Fruit fly (Drosophila melanogaster): Measurements from ENCODE around the gene CG13856.

The CG13856 gene

dm6 chr3R:22397068-22397700 lies 5.3 kb upstream of the CG13856 start:
- TF ChIP-seq hb (GFP tag; IDR thresholded peaks at IDR 0.05; ENCODE audit: partially characterized antibody) (peak; percentile 84), nmo (GFP tag; optimal IDR thresholded peaks at IDR 0.05) (peak; percentile 22), Atf3 (GFP tag; optimal IDR thresholded peaks at IDR 0.05) (no peak), lbe (GFP tag; optimal IDR thresholded peaks at IDR 0.05) (no peak), Dfd (GFP tag; optimal IDR thresholded peaks at IDR 0.05) (peak in 1 of 2 experiments; percentile 93), CG7556 (GFP tag; optimal IDR thresholded peaks at IDR 0.05) (no peak), mam (GFP tag; optimal IDR thresholded peaks at IDR 0.05) (no peak), HmgD (GFP tag; optimal IDR thresholded peaks at IDR 0.05) (no peak), pan (optimal IDR thresholded peaks at IDR 0.05) (no peak), pan (GFP tag; optimal IDR thresholded peaks at IDR 0.05 in 1 of 2, IDR thresholded peaks at IDR 0.05 in 1 of 2) (peak in 1 of 2 experiments; percentile 12), CG1602 (GFP tag; optimal IDR thresholded peaks at IDR 0.05) (no peak), D (optimal IDR thresholded peaks at IDR 0.05) (no peak), D (GFP tag; optimal IDR thresholded peaks at IDR 0.05) (no peak), sens (GFP tag) (peak; percentile 68), Aef1 (GFP tag; IDR thresholded peaks at IDR 0.05) (no peak), CG11560 (tag; IDR thresholded peaks at IDR 0.05) (no peak), HLH3B (GFP tag; IDR thresholded peaks at IDR 0.05) (no peak), p53 (GFP tag; optimal IDR thresholded peaks at IDR 0.05) (no peak), Atf6 (GFP tag; IDR thresholded peaks at IDR 0.05) (0 out of 2 replicates have a peak, but pooled peaks have one; percentile 27), CG4360 (GFP tag; IDR thresholded peaks at IDR 0.05) (0 out of 2 replicates have a peak, but pooled peaks have one; percentile 16), CG10959 (GFP tag; IDR thresholded peaks at IDR 0.05) (no peak), Pdp1 (GFP tag; optimal IDR thresholded peaks at IDR 0.05) (peak in 1 of 2 experiments; percentile 99), CG3065 (GFP tag; optimal IDR thresholded peaks at IDR 0.05) (no peak), nerfin-2 (GFP tag; IDR thresholded peaks at IDR 0.05; ENCODE audit: partially characterized antibody) (peak; percentile 86), al (GFP tag; IDR thresholded peaks at IDR 0.05) (no peak), fd64A (GFP tag; optimal IDR thresholded peaks at IDR 0.05) (no peak), odd (GFP tag; optimal IDR thresholded peaks at IDR 0.05) (no peak), CG15011 (GFP tag; optimal IDR thresholded peaks at IDR 0.05) (no peak), jigr1 (GFP tag; IDR thresholded peaks at IDR 0.05) (no peak), unc-4 (GFP tag; IDR thresholded peaks at IDR 0.05; ENCODE audit: partially characterized antibody) (peak; percentile 44; the same call in 1 of the 2 replicates), luna (GFP tag; optimal IDR thresholded peaks at IDR 0.05) (no peak), fd102C (GFP tag; optimal IDR thresholded peaks at IDR 0.05) (no peak), chinmo (GFP tag; IDR thresholded peaks at IDR 0.05; ENCODE audit: partially characterized antibody) (peak; percentile 95), Bgb (GFP tag; IDR thresholded peaks at IDR 0.05; ENCODE audit: partially characterized antibody) (peak; percentile 87), CG1603 (tag; optimal IDR thresholded peaks at IDR 0.05) (no peak), CG17612 (GFP tag; IDR thresholded peaks at IDR 0.05) (no peak), Scr (GFP tag; IDR thresholded peaks at IDR 0.05; ENCODE audit: partially characterized antibody) (peak; percentile 68), CG10431 (GFP tag; optimal IDR thresholded peaks at IDR 0.05) (peak; percentile 53), bbx (GFP tag; IDR thresholded peaks at IDR 0.05; ENCODE audit: partially characterized antibody) (peak; percentile 83), CG6854 (GFP tag; optimal IDR thresholded peaks at IDR 0.05) (no peak), bigmax (GFP tag; optimal IDR thresholded peaks at IDR 0.05) (no peak), CG16813 (GFP tag; IDR thresholded peaks at IDR 0.05; ENCODE audit: partially characterized antibody) (peak; percentile 80), shn (GFP tag; optimal IDR thresholded peaks at IDR 0.05) (no peak), CG8478 (optimal IDR thresholded peaks at IDR 0.05) (peak; percentile 81), cwo (GFP tag; optimal IDR thresholded peaks at IDR 0.05) (no peak), crc (GFP tag; optimal IDR thresholded peaks at IDR 0.05) (no peak), CG8290 (GFP tag; optimal IDR thresholded peaks at IDR 0.05) (no peak), CG8290 (tag; optimal IDR thresholded peaks at IDR 0.05) (peak in 1 of 2 experiments; percentile 16), CG17829 (tag; optimal IDR thresholded peaks at IDR 0.05) (no peak), Hr3 (GFP tag; optimal IDR thresholded peaks at IDR 0.05) (no peak), Neu2 (GFP tag; optimal IDR thresholded peaks at IDR 0.05; ENCODE audit: borderline replicate concordance) (no peak)
